Worm (Caenorhabditis elegans): ENCODE measurements around the gene F54D5.4.

The F54D5.4 gene

DNA sequence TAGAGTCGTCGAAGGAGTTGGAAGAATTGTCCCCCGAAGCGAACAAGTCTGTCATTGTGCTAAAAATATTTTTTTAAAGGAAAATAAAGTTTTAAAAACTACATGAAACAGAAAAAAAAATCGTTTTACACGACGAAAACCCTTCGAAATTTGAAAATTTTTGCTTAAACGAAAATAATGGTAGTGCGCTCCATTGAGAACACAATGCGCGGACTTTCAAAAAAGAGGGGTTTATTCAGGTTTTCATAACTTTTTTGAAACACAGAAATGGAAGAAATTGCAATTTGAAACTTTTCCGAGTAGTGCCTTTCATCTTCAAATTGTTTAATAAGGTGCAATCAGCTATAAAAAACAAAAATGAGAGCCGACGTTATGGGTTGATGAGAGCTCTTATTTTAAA lies 30.1 kb downstream of the F54D5.4 start, which contains the start of gene npp-5:
Gene npp-5 (minus strand): TSS at position 59 of the 400 bp plus-strand sequence.
- TF ChIP-seq nhr-12 (tag; optimal IDR thresholded peaks at IDR 0.05) (no peak), pha-4 (tag; optimal IDR thresholded peaks at IDR 0.05) (peak; percentile 58), nfya-1 (tag; optimal IDR thresholded peaks at IDR 0.05; ENCODE audit: insufficient read depth) (peak; percentile 65)

DNA sequence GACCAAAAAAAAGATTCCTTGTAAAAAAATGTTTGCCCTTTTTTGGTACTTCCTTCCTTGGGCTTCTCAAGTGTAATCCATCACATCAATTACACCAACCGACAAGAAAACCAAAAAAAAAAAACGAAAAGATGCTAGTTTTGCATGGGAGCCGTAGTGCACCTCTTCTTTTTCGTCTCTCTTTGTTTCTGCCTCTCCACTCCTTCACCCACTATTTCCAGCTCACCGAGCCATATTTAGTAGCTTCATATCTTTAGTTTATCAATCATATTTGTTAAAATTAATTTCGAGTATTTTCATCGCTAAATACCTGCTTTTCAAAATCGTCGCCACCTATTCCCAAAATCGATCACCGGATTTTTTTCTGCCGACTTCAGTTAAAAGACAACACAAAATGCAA lies 31.1 kb downstream of the F54D5.4 start, which contains the start of gene F07A11.4:
Gene F07A11.4 (plus strand): TSS at position 301 of the 400 bp plus-strand sequence.
- TF ChIP-seq nhr-237 (tag; optimal IDR thresholded peaks at IDR 0.05) (no peak), lin-39 (tag; optimal IDR thresholded peaks at IDR 0.05) (peak; percentile 7)

DNA sequence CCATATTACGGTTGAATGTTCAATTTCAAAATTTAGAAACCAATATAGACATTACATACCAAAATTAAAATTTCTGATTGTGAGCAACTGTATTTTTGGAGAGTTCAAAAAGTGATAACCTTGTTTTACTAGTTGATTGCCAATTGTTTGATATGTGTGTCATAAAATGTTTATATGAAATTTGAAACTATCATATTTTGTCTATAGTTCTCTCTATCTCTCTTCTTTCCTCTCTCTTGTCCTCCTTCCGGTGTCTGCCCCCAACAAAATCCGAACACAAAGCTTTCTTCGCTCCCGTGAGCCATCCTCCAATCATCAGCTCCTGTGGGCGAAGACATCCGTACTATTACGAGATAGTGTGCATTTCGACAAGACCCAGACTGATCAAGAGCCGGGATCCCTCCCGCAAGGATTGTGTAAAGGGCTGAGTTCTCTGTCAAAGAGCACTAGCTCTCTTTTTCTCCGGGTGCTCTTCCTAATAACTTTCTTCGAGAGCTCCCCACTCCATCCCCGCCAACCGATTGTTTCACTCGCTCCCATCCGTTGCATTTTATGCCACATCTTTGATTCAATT lies 32.9 kb downstream of the F54D5.4 start:
- peak; percentile 68 for TF ChIP-seq nfya-1 (tag; optimal IDR thresholded peaks at IDR 0.05; ENCODE audit: insufficient read depth)
- peak; percentile 25 for TF ChIP-seq pha-4 (tag; optimal IDR thresholded peaks at IDR 0.05)
- no peak for TF ChIP-seq ZK546.5 (tag; optimal IDR thresholded peaks at IDR 0.05)
- TF ChIP-seq mdl-1 (tag; optimal IDR thresholded peaks at IDR 0.05), result no peak

- TF ChIP-seq pqm-1 (tag; optimal IDR thresholded peaks at IDR 0.05) (peak; percentile 67), pha-4 (tag; optimal IDR thresholded peaks at IDR 0.05) (peak; percentile 58), nhr-28 (tag; optimal IDR thresholded peaks at IDR 0.05) (no peak), elt-2 (tag; optimal IDR thresholded peaks at IDR 0.05) (peak; percentile 82), sea-2 (GFP tag; optimal IDR thresholded peaks at IDR 0.05) (no peak)
Observed at ce11 chrII:11604613-11605012, 35.0 kb downstream of the F54D5.4 start.

ce11 chrII:11611462-11611861 lies 41.8 kb downstream of the F54D5.4 start:
- TF ChIP-seq pha-4 (tag; optimal IDR thresholded peaks at IDR 0.05) (peak; percentile 33), pqm-1 (tag; optimal IDR thresholded peaks at IDR 0.05) (peak; percentile 67), elt-2 (tag; optimal IDR thresholded peaks at IDR 0.05) (peak; percentile 94), elt-1 (tag; optimal IDR thresholded peaks at IDR 0.05) (peak; percentile 90), nhr-28 (tag; optimal IDR thresholded peaks at IDR 0.05) (no peak), elt-3 (tag; optimal IDR thresholded peaks at IDR 0.05) (peak; percentile 14 to 84 (median 72)), nhr-237 (tag; optimal IDR thresholded peaks at IDR 0.05) (no peak), ztf-4 (tag; optimal IDR thresholded peaks at IDR 0.05) (no peak), eor-1 (tag; optimal IDR thresholded peaks at IDR 0.05) (no peak)

ce11 chrII:11612034-11612723 lies 42.6 kb downstream of the F54D5.4 start, which contains the start of gene F07A11.5:
Gene F07A11.5, plus strand, starts transcription at chrII:11612300.
- TF ChIP-seq pha-4 (tag; optimal IDR thresholded peaks at IDR 0.05) (peak; percentile 9), nhr-43 (tag; optimal IDR thresholded peaks at IDR 0.05; ENCODE audit: poor library complexity, severe bottlenecking) (no peak)

ce11 chrII:11614103-11614857 lies 44.7 kb downstream of the F54D5.4 start:
- peak; percentile 58 for TF ChIP-seq ceh-28 (tag; optimal IDR thresholded peaks at IDR 0.05)
- TF ChIP-seq ceh-82 (tag; optimal IDR thresholded peaks at IDR 0.05), result no peak
- no peak for TF ChIP-seq lsy-12 (tag; optimal IDR thresholded peaks at IDR 0.05)
- TF ChIP-seq aly-2 (tag; optimal IDR thresholded peaks at IDR 0.05), result peak; percentile 88
- TF ChIP-seq unc-39 (tag; optimal IDR thresholded peaks at IDR 0.05), result no peak
- TF ChIP-seq pha-4 (tag; optimal IDR thresholded peaks at IDR 0.05), result no peak
- TF ChIP-seq nhr-23 (tag; optimal IDR thresholded peaks at IDR 0.05), result peak; percentile 71
- no peak for TF ChIP-seq mdl-1 (tag; optimal IDR thresholded peaks at IDR 0.05)
- no peak for TF ChIP-seq lin-15B (tag; optimal IDR thresholded peaks at IDR 0.05)
- no peak for TF ChIP-seq ZK546.5 (tag; optimal IDR thresholded peaks at IDR 0.05)
- peak; percentile 47 for TF ChIP-seq ama-1 (optimal IDR thresholded peaks at IDR 0.05)
